Worm (Caenorhabditis elegans): Measurements from ENCODE around the gene T04F3.5.

DNA sequence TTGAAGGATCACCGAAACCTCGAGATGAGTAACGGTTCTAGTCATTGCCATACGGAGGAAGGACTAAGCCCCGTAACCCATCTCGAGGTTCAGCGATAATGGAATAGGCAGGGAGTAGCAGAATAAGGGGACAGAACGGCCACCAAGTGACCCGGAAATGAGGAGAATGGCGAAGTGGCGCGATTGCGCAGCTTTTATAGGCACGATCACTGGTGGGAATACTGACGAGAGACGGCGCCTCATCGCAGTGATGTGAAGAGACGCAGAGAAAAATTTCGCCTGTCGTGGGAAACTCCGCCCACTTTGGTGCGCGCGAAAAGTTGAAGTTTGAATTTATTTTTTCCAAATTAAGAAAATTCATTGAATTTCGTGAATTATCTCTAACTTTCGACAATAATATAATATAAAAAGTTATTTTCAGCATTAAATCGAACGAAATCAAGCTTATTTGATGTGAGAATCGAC lies 9.6 kb downstream of the T04F3.5 start, which contains the start of gene F55A11.4:
- TF ChIP-seq tbx-2 (tag; optimal IDR thresholded peaks at IDR 0.05) (peak; percentile 8), ceh-45 (GFP tag; IDR thresholded peaks at IDR 0.05) (no peak), unc-86 (tag; optimal IDR thresholded peaks at IDR 0.05) (no peak), elt-2 (tag; optimal IDR thresholded peaks at IDR 0.05) (no peak)
